Worm (Caenorhabditis elegans) whole organism, mixed stage, embryonic: Measurements from ENCODE around the gene K06B9.6.
A peak's percentile ranks its signal among the peaks of the same experiment; 100 is the strongest.

Experiments used
- M03D4.4 ChIP-seq: sonication (generic microtip); optimal IDR thresholded peaks from 2 replicates; lab custom pipeline; 2017; ENCODE audit warnings: mild to moderate bottlenecking, missing genetic modification characterization, missing compliant biosample characterization
- bed-3 ChIP-seq: fragments of 200-800 bp; sonication (Bioruptor generic); optimal IDR thresholded peaks from 3 replicates; lab custom pipeline; 2018; ENCODE audit warnings: mild to moderate bottlenecking, missing genetic modification characterization, moderate library complexity, missing compliant biosample characterization
- ceh-43 ChIP-seq: fragments of 200-800 bp; sonication (Bioruptor generic); optimal IDR thresholded peaks from 2 replicates; lab custom pipeline; 2018; ENCODE audit warnings: mild to moderate bottlenecking, missing genetic modification characterization, moderate library complexity, missing compliant biosample characterization
- ceh-83 ChIP-seq: fragments of 200-800 bp; sonication (Bioruptor generic); optimal IDR thresholded peaks from 2 replicates; lab custom pipeline; 2018; ENCODE audit warnings: mild to moderate bottlenecking, missing genetic modification characterization, missing compliant biosample characterization
- cnd-1 ChIP-seq: fragments of 200-800 bp; sonication (Bioruptor generic); optimal IDR thresholded peaks from 2 replicates; lab custom pipeline; 2018; ENCODE audit warnings: mild to moderate bottlenecking, missing genetic modification characterization, missing compliant biosample characterization
- drap-1 ChIP-seq: fragments of 200-800 bp; sonication (Bioruptor generic); optimal IDR thresholded peaks from 3 replicates; lab custom pipeline; 2018; ENCODE audit warnings: mild to moderate bottlenecking, missing genetic modification characterization, missing compliant biosample characterization
- elt-1 ChIP-seq: sonication (generic microtip); optimal IDR thresholded peaks from 2 replicates; lab custom pipeline; 2017; ENCODE audit warnings: missing genetic modification characterization, mild to moderate bottlenecking, missing compliant biosample characterization, antibody characterized with exemption, moderate library complexity, borderline replicate concordance; ENCODE audit not compliant: insufficient read depth
- flh-1 ChIP-seq: fragments of 200-800 bp; sonication (Bioruptor generic); optimal IDR thresholded peaks from 2 replicates; lab custom pipeline; 2018; ENCODE audit warnings: mild to moderate bottlenecking, missing genetic modification characterization, moderate library complexity, missing compliant biosample characterization
- ham-2 ChIP-seq: fragments of 200-800 bp; sonication (Bioruptor generic); optimal IDR thresholded peaks from 2 replicates; lab custom pipeline; 2018; ENCODE audit warnings: mild to moderate bottlenecking, missing genetic modification characterization, missing compliant biosample characterization
- hlh-1 ChIP-seq: fragments of 150-350 bp; optimal IDR thresholded peaks from 2 replicates; lab custom pipeline; 2014; ENCODE audit warnings: missing biosample characterization, missing genetic modification reagents, missing genetic modification characterization
- lin-13 ChIP-seq: fragments of 150-350 bp; optimal IDR thresholded peaks from 2 replicates; lab custom pipeline; 2014; ENCODE audit warnings: missing biosample characterization, missing genetic modification characterization
- lin-32 ChIP-seq: fragments of 200-800 bp; sonication (Bioruptor generic); optimal IDR thresholded peaks from 2 replicates; lab custom pipeline; 2018; ENCODE audit warnings: mild to moderate bottlenecking, missing genetic modification characterization, missing compliant biosample characterization
- mab-5 ChIP-seq: fragments of 150-350 bp; optimal IDR thresholded peaks from 2 replicates; lab custom pipeline; 2014; ENCODE audit warnings: missing biosample characterization, missing genetic modification characterization
- mep-1 ChIP-seq: fragments of 150-350 bp; optimal IDR thresholded peaks from 2 replicates; lab custom pipeline; 2017; ENCODE audit warnings: missing biosample characterization, missing genetic modification reagents, missing genetic modification characterization, inconsistent platforms
- mls-2 ChIP-seq: sonication (generic microtip); optimal IDR thresholded peaks from 2 replicates; lab custom pipeline; 2016; ENCODE audit warnings: mild to moderate bottlenecking, missing genetic modification characterization, moderate library complexity, missing compliant biosample characterization
- nhr-12 ChIP-seq: fragments of 150-350 bp; optimal IDR thresholded peaks from 2 replicates; lab custom pipeline; 2014; ENCODE audit warnings: missing biosample characterization, missing genetic modification characterization
- nhr-2 ChIP-seq: fragments of 150-350 bp; optimal IDR thresholded peaks from 2 replicates; lab custom pipeline; 2014; ENCODE audit warnings: missing biosample characterization, missing genetic modification characterization
- nhr-237 ChIP-seq: fragments of 150-350 bp; optimal IDR thresholded peaks from 2 replicates; lab custom pipeline; 2014; ENCODE audit warnings: missing biosample characterization, missing genetic modification characterization
- nhr-28 ChIP-seq: fragments of 150-350 bp; optimal IDR thresholded peaks from 2 replicates; lab custom pipeline; 2014; ENCODE audit warnings: missing biosample characterization, missing genetic modification characterization
- pha-4 ChIP-seq: fragments of 150-350 bp; optimal IDR thresholded peaks from 2 replicates; lab custom pipeline; 2018; ENCODE audit warnings: missing biosample characterization, missing genetic modification reagents, missing genetic modification characterization
- sptf-1 ChIP-seq: sonication (generic microtip); optimal IDR thresholded peaks from 2 replicates; lab custom pipeline; 2017; ENCODE audit warnings: mild to moderate bottlenecking, missing genetic modification characterization, moderate library complexity, missing compliant biosample characterization
- tbx-8 ChIP-seq: fragments of 200-800 bp; sonication (Bioruptor generic); optimal IDR thresholded peaks from 2 replicates; lab custom pipeline; 2018; ENCODE audit warnings: mild to moderate bottlenecking, missing genetic modification characterization, moderate library complexity, missing compliant biosample characterization
- unc-120 ChIP-seq: sonication (generic microtip); optimal IDR thresholded peaks from 2 replicates; lab custom pipeline; 2017; ENCODE audit warnings: missing genetic modification characterization, missing compliant biosample characterization; ENCODE audit not compliant: poor library complexity, severe bottlenecking
- zip-8 ChIP-seq: fragments of 150-350 bp; optimal IDR thresholded peaks from 2 replicates; lab custom pipeline; 2014; ENCODE audit warnings: missing biosample characterization, missing genetic modification characterization
- ztf-11 ChIP-seq: fragments of 150-350 bp; optimal IDR thresholded peaks from 2 replicates; lab custom pipeline; 2014; ENCODE audit warnings: missing biosample characterization, missing genetic modification characterization

Gene K06B9.6

ce11 chrIV:4235315-4236024 is 38.8 kb upstream of the K06B9.6 start, which contains the start of the genes zipt-2.2 and dpy-13:
zipt-2.2 (minus strand) TSS chrIV:4235365.
dpy-13 (plus strand) TSS chrIV:4235614.
- TF ChIP-seq sptf-1 (tag; lab: Kevin White, UChicago): no peak
- no peak for TF ChIP-seq bed-3 (GFP tag; lab: Kevin White, UChicago)
- TF ChIP-seq ham-2: peak; percentile 68
- no peak for TF ChIP-seq ztf-11 (tag; lab: Kevin White, UChicago)
- TF ChIP-seq, all 35 proteins: peak for 1

- TF ChIP-seq mep-1 (tag; lab: Kevin White, UChicago) (no peak), lin-13 (no peak), flh-1 (no peak), lin-32 (GFP tag; lab: Kevin White, UChicago) (no peak), nhr-237 (tag; lab: Kevin White, UChicago) (no peak), ceh-83 (GFP tag; lab: Kevin White, UChicago) (no peak), nhr-12 (no peak), unc-120 (tag; lab: Kevin White, UChicago) (no peak), sptf-1 (tag; lab: Kevin White, UChicago) (no peak), bed-3 (GFP tag; lab: Kevin White, UChicago) (no peak), ceh-43 (no peak), elt-1 (tag; lab: Kevin White, UChicago) (no peak), zip-8 (no peak)
Measured at ce11 chrIV:4227917-4228316, 31.3 kb upstream of the K06B9.6 start, which contains the start of gene srbc-70. srbc-70 (minus strand) TSS chrIV:4228017.

- TF ChIP-seq mep-1 (tag; lab: Kevin White, UChicago) (no peak), cnd-1 (tag; lab: Kevin White, UChicago) (no peak)
Measured at ce11 chrIV:4225851-4226250, 29.2 kb upstream of the K06B9.6 start, which contains the start of gene srbc-71. srbc-71 (minus strand) TSS chrIV:4225951.

- TF ChIP-seq lin-13 (no peak), nhr-12 (no peak), hlh-1 (tag; lab: Kevin White, UChicago) (no peak), bed-3 (GFP tag; lab: Kevin White, UChicago) (no peak), nhr-2 (no peak), M03D4.4 (no peak), nhr-28 (tag; lab: Kevin White, UChicago) (no peak), pha-4 (tag; lab: Kevin White, UChicago) (no peak), nhr-237 (tag; lab: Kevin White, UChicago) (no peak), lin-32 (GFP tag; lab: Kevin White, UChicago) (no peak), ceh-83 (GFP tag; lab: Kevin White, UChicago) (no peak), mep-1 (tag; lab: Kevin White, UChicago) (no peak), drap-1 (GFP tag; lab: Kevin White, UChicago) (no peak), tbx-8 (GFP tag; lab: Kevin White, UChicago) (no peak), mab-5 (tag; lab: Kevin White, UChicago) (no peak), ztf-11 (tag; lab: Kevin White, UChicago) (no peak)
Measured at ce11 chrIV:4219983-4220382, 23.4 kb upstream of the K06B9.6 start, which contains the start of gene F30B5.11. F30B5.11 (minus strand) TSS chrIV:4220083.

ce11 chrIV:4218276-4218675 is 21.6 kb upstream of the K06B9.6 start:
- no peak for TF ChIP-seq elt-1 (tag; lab: Kevin White, UChicago)
- TF ChIP-seq pha-4 (tag; lab: Kevin White, UChicago): no peak
- TF ChIP-seq mab-5 (tag; lab: Kevin White, UChicago): no peak
- TF ChIP-seq nhr-2: no peak
- TF ChIP-seq, all 35 proteins: peak for 0

ce11 chrIV:4216099-4216894 is 19.7 kb upstream of the K06B9.6 start:
- TF ChIP-seq mls-2 (tag; lab: Kevin White, UChicago): no peak
